Fruit fly (Drosophila melanogaster) S2 (cell line): Measurements from ENCODE around the gene Cpsf6.

Experiments
- CG8478 ChIP-seq: fragments of >200 bp; optimal IDR thresholded peaks from 2 replicates; lab custom pipeline; 2018
- CTCF ChIP-seq, 2 experiments: fragments of >200 bp; optimal IDR thresholded peaks; 2 replicates each; lab custom pipeline; 2018

- TF ChIP-seq CG8478 = no peak
- TF ChIP-seq CTCF (optimal IDR thresholded peaks at IDR 0.05; lab: Kevin White, UChicago) = no peak
Observed at dm6 chr3L:8334338-8334737, 19.0 kb upstream of the Cpsf6 start.
